Fruit fly (Drosophila melanogaster) whole organism, prepupa: ENCODE data around the gene CG43938.

Experiments used
- Blimp-1 ChIP-seq: fragments of 200-800 bp; sonication (Bioruptor generic); optimal IDR thresholded peaks from 3 replicates; lab custom pipeline; 2017; ENCODE audit warnings: missing biosample characterization, missing genetic modification characterization, mild to moderate bottlenecking, moderate library complexity, missing genetic modification reagents
- CG10669 ChIP-seq: fragments of 200-800 bp; sonication (Bioruptor generic); optimal IDR thresholded peaks from 3 replicates; lab custom pipeline; 2018; ENCODE audit warnings: missing biosample characterization, mild to moderate bottlenecking, missing genetic modification characterization, moderate library complexity
- CG11902 ChIP-seq: fragments of 200-800 bp; sonication (Bioruptor generic); optimal IDR thresholded peaks from 3 replicates; lab custom pipeline; 2016; ENCODE audit warnings: missing biosample characterization, missing genetic modification characterization
- CG1621 ChIP-seq: fragments of 200-800 bp; sonication (Bioruptor generic); optimal IDR thresholded peaks from 3 replicates; lab custom pipeline; 2018; ENCODE audit warnings: missing biosample characterization, mild to moderate bottlenecking, missing genetic modification characterization
- CG31627 ChIP-seq: fragments of 200-800 bp; sonication (Bioruptor generic); optimal IDR thresholded peaks from 3 replicates; lab custom pipeline; 2016; ENCODE audit warnings: missing biosample characterization, missing genetic modification characterization
- CG32006 ChIP-seq: fragments of 200-800 bp; sonication (Bioruptor generic); optimal IDR thresholded peaks from 3 replicates; lab custom pipeline; 2017; ENCODE audit warnings: missing biosample characterization, mild to moderate bottlenecking, missing genetic modification characterization
- CG34406 ChIP-seq: fragments of 200-800 bp; sonication (Bioruptor generic); optimal IDR thresholded peaks from 3 replicates; lab custom pipeline; 2016; ENCODE audit warnings: missing biosample characterization, missing genetic modification characterization
- CG3919 ChIP-seq: fragments of 200-800 bp; sonication (Bioruptor generic); optimal IDR thresholded peaks from 3 replicates; lab custom pipeline; 2016; ENCODE audit warnings: missing biosample characterization, missing genetic modification characterization
- CG4318 ChIP-seq: fragments of 200-800 bp; sonication (Bioruptor generic); optimal IDR thresholded peaks from 3 replicates; lab custom pipeline; 2017; ENCODE audit warnings: missing biosample characterization, mild to moderate bottlenecking, missing genetic modification characterization
- CG6163 ChIP-seq: fragments of 200-800 bp; sonication (Bioruptor generic); IDR thresholded peaks from 3 replicates; pipeline ENCODE4 v1.3.6; 2022; ENCODE audit warnings: missing biosample characterization, missing genetic modification characterization
- CG6276 ChIP-seq: fragments of 200-800 bp; sonication (Bioruptor generic); optimal IDR thresholded peaks from 2 replicates; lab custom pipeline; 2017; ENCODE audit warnings: missing biosample characterization, mild to moderate bottlenecking, missing genetic modification characterization
- CG6792 ChIP-seq: fragments of 200-800 bp; sonication (Bioruptor generic); optimal IDR thresholded peaks from 3 replicates; lab custom pipeline; 2016; ENCODE audit warnings: missing biosample characterization, missing genetic modification characterization
- CG6808 ChIP-seq: fragments of 200-800 bp; sonication (Bioruptor generic); optimal IDR thresholded peaks from 3 replicates; lab custom pipeline; 2017; ENCODE audit warnings: missing biosample characterization, missing genetic modification characterization, mild to moderate bottlenecking, moderate library complexity, missing genetic modification reagents
- CG6854 ChIP-seq: fragments of 200-800 bp; sonication (Bioruptor generic); optimal IDR thresholded peaks from 2 replicates; lab custom pipeline; 2017; ENCODE audit warnings: missing biosample characterization, mild to moderate bottlenecking, missing genetic modification characterization
- CG7368 ChIP-seq: fragments of 200-800 bp; sonication (Bioruptor generic); optimal IDR thresholded peaks from 3 replicates; lab custom pipeline; 2016; ENCODE audit warnings: missing biosample characterization, missing genetic modification characterization
- CG8119 ChIP-seq: fragments of 200-800 bp; sonication (Bioruptor generic); IDR thresholded peaks from 3 replicates; pipeline ENCODE4 v1.3.6; 2022; ENCODE audit warnings: missing biosample characterization, missing genetic modification characterization
- CG8319 ChIP-seq: fragments of 200-800 bp; sonication (Bioruptor generic); optimal IDR thresholded peaks from 3 replicates; lab custom pipeline; 2016; ENCODE audit warnings: missing biosample characterization, missing genetic modification characterization
- CG8632 ChIP-seq: fragments of 200-800 bp; sonication (Bioruptor generic); optimal IDR thresholded peaks from 3 replicates; lab custom pipeline; 2016; ENCODE audit warnings: missing biosample characterization, missing genetic modification characterization
- Eip75B ChIP-seq: fragments of 200-800 bp; sonication (Bioruptor generic); optimal IDR thresholded peaks from 3 replicates; lab custom pipeline; 2016; ENCODE audit warnings: missing biosample characterization, missing genetic modification characterization
- Eip78C ChIP-seq: fragments of 200-800 bp; sonication (Bioruptor generic); peaks from one replicate; lab custom pipeline; 2016; ENCODE audit warnings: missing biosample characterization, missing genetic modification characterization
- Eip93F ChIP-seq: fragments of 200-800 bp; sonication (Bioruptor generic); optimal IDR thresholded peaks from 2 replicates; lab custom pipeline; 2016; ENCODE audit warnings: missing biosample characterization, mild to moderate bottlenecking, missing genetic modification characterization
- Ets21C ChIP-seq: fragments of 200-800 bp; sonication (Bioruptor generic); optimal IDR thresholded peaks from 3 replicates; lab custom pipeline; 2016; ENCODE audit warnings: missing biosample characterization, missing genetic modification characterization
- Ets96B ChIP-seq: fragments of 200-800 bp; optimal IDR thresholded peaks from 2 replicates; lab custom pipeline; 2019; ENCODE audit warnings: missing biosample characterization, mild to moderate bottlenecking, missing genetic modification characterization, moderate library complexity
- Hr38 ChIP-seq: sonication (Bioruptor generic); optimal IDR thresholded peaks from 2 replicates; lab custom pipeline; 2016; ENCODE audit warnings: missing biosample characterization, missing genetic modification characterization
- Hr39 ChIP-seq: fragments of 200-800 bp; sonication (Bioruptor generic); optimal IDR thresholded peaks from 2 replicates; lab custom pipeline; 2016; ENCODE audit warnings: missing biosample characterization, missing genetic modification characterization
- Hr4 ChIP-seq: fragments of 200-800 bp; sonication (Bioruptor generic); optimal IDR thresholded peaks from 3 replicates; lab custom pipeline; 2016; ENCODE audit warnings: missing biosample characterization, missing genetic modification characterization
- Lpt ChIP-seq: fragments of 200-800 bp; sonication (Bioruptor generic); optimal IDR thresholded peaks from 3 replicates; lab custom pipeline; 2016; ENCODE audit warnings: missing biosample characterization, missing genetic modification characterization
- OdsH ChIP-seq: fragments of 200-800 bp; sonication (Bioruptor generic); optimal IDR thresholded peaks from 3 replicates; lab custom pipeline; 2016; ENCODE audit warnings: missing biosample characterization, missing genetic modification characterization
- Sox102F ChIP-seq: fragments of 200-800 bp; sonication (Bioruptor generic); optimal IDR thresholded peaks from 2 replicates; lab custom pipeline; 2016; ENCODE audit warnings: missing biosample characterization, mild to moderate bottlenecking, missing genetic modification characterization
- Sox14 ChIP-seq: fragments of 200-800 bp; sonication (Bioruptor generic); optimal IDR thresholded peaks from 3 replicates; lab custom pipeline; 2016; ENCODE audit warnings: missing biosample characterization, missing genetic modification characterization
- Sox15 ChIP-seq: fragments of 200-800 bp; sonication (Bioruptor generic); optimal IDR thresholded peaks from 3 replicates; lab custom pipeline; 2016; ENCODE audit warnings: missing biosample characterization, missing genetic modification characterization
- achi ChIP-seq: fragments of 200-800 bp; sonication (Bioruptor generic); optimal IDR thresholded peaks from 3 replicates; lab custom pipeline; 2016; ENCODE audit warnings: missing biosample characterization, missing genetic modification characterization
- acj6 ChIP-seq: fragments of 200-800 bp; sonication (Bioruptor generic); optimal IDR thresholded peaks from 3 replicates; lab custom pipeline; 2016; ENCODE audit warnings: missing biosample characterization, missing genetic modification characterization
- cyc ChIP-seq: fragments of 200-800 bp; sonication (Bioruptor generic); optimal IDR thresholded peaks from 3 replicates; lab custom pipeline; 2016; ENCODE audit warnings: missing biosample characterization, missing genetic modification characterization
- dac ChIP-seq: fragments of 200-800 bp; sonication (Bioruptor generic); optimal IDR thresholded peaks from 2 replicates; lab custom pipeline; 2017; ENCODE audit warnings: missing biosample characterization, mild to moderate bottlenecking, missing genetic modification characterization
- dsx ChIP-seq: fragments of 200-800 bp; optimal IDR thresholded peaks from 3 replicates; lab custom pipeline; 2019; ENCODE audit warnings: missing biosample characterization, mild to moderate bottlenecking, missing genetic modification characterization, moderate library complexity; ENCODE audit not compliant: poor library complexity, severe bottlenecking
- eg ChIP-seq: fragments of 200-800 bp; sonication (Bioruptor generic); IDR thresholded peaks from 3 replicates; pipeline ENCODE4 v1.3.6; 2022; ENCODE audit warnings: missing biosample characterization, missing genetic modification characterization
- esn ChIP-seq: fragments of 200-800 bp; sonication (Bioruptor generic); optimal IDR thresholded peaks from 2 replicates; lab custom pipeline; 2016; ENCODE audit warnings: missing biosample characterization, mild to moderate bottlenecking, missing genetic modification characterization, moderate library complexity
- fd85E ChIP-seq: fragments of 200-800 bp; sonication (Bioruptor generic); optimal IDR thresholded peaks from 3 replicates; lab custom pipeline; 2016; ENCODE audit warnings: missing biosample characterization, missing genetic modification characterization
- fkh ChIP-seq: fragments of 200-800 bp; sonication (Bioruptor generic); optimal IDR thresholded peaks from 3 replicates; lab custom pipeline; 2017; ENCODE audit warnings: missing biosample characterization, mild to moderate bottlenecking, missing genetic modification characterization, moderate library complexity
- lz ChIP-seq: fragments of 200-800 bp; sonication (Bioruptor generic); optimal IDR thresholded peaks from 3 replicates; lab custom pipeline; 2016; ENCODE audit warnings: missing biosample characterization, missing genetic modification characterization
- net ChIP-seq: fragments of 200-800 bp; sonication (Bioruptor generic); optimal IDR thresholded peaks from 3 replicates; lab custom pipeline; 2016; ENCODE audit warnings: missing biosample characterization, missing genetic modification characterization
- pdm3 ChIP-seq: fragments of 200-800 bp; sonication (Bioruptor generic); optimal IDR thresholded peaks from 3 replicates; lab custom pipeline; 2016; ENCODE audit warnings: missing biosample characterization, missing genetic modification characterization
- salr ChIP-seq, 2 experiments: fragments of 200-800 bp; sonication (Bioruptor generic); optimal IDR thresholded peaks; 3 replicates each; lab custom pipeline; 2016 to 2018; ENCODE audit warnings: missing biosample characterization in 2 of 2, missing genetic modification characterization in 2 of 2, mild to moderate bottlenecking in 1 of 2
- spab ChIP-seq: fragments of 200-800 bp; sonication (Bioruptor generic); optimal IDR thresholded peaks from 2 replicates; lab custom pipeline; 2017; ENCODE audit warnings: missing biosample characterization, mild to moderate bottlenecking, missing genetic modification characterization, missing genetic modification reagents
- svp ChIP-seq: fragments of 200-800 bp; sonication (Bioruptor generic); peaks from one replicate; lab custom pipeline; 2016; ENCODE audit warnings: missing biosample characterization, missing genetic modification characterization
- vri ChIP-seq: fragments of 200-800 bp; sonication (Bioruptor generic); optimal IDR thresholded peaks from 3 replicates; lab custom pipeline; 2016; ENCODE audit warnings: missing biosample characterization, mild to moderate bottlenecking, missing genetic modification characterization

The CG43938 gene

DNA sequence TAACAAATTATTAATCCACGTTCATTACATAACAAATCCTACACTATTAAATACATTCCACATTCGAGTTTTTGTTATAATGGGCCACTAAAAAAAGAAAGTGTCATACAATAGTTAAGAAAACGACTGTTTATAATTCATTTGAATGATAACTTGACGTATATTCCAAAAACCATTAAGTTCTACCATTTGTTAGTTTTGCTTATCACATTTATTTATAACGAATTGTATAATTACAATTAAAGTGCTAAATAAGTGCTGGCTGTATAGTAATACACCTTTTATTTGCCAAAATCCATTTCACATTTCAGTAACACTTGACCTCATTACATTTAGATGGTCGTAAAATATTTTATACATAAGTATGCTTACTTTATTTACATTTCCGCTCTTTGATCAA, 14.8 kb downstream of the CG43938 start, which contains the start of gene CG10565:
TSS of gene CG10565 (minus strand) at position 101 of the 400 bp plus-strand sequence.
- TF ChIP-seq lz (GFP tag; lab: Kevin White, UChicago) (no peak), CG6854 (GFP tag; lab: Kevin White, UChicago) (no peak), fd85E (no peak), svp (no peak)
- TF ChIP-seq, all 60 proteins: peak for 0

DNA sequence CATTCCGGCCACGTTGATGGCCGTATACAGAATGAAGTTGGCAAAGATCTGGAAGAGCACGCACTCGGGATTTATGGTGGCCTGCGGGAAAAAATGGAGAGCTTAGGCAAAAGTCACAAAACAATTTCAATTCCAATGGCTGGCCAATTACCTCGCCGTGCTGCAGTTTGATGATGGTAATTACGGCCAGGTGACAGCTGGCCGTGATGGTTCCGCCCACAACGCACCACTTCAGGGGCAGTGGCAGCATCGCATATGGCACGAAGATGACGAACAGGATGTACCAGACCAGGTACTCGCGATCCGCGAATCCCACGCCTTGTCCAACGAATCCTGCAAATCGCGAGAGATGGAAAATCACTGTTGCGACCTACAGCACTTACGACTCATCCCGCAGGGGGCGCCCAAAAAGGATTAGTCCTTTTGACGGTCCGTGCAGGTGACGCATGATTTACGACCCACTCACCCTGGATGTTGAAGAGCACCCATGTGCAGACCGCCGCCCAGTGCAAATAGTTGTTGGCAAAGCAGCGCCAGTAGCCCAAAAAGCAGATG, 24.5 kb downstream of the CG43938 start:
- TF ChIP-seq CG6276 (GFP tag; lab: Kevin White, UChicago) (no peak), Eip93F (GFP tag; lab: Kevin White, UChicago) (no peak), CG3919 (GFP tag; lab: Kevin White, UChicago) (no peak)

DNA sequence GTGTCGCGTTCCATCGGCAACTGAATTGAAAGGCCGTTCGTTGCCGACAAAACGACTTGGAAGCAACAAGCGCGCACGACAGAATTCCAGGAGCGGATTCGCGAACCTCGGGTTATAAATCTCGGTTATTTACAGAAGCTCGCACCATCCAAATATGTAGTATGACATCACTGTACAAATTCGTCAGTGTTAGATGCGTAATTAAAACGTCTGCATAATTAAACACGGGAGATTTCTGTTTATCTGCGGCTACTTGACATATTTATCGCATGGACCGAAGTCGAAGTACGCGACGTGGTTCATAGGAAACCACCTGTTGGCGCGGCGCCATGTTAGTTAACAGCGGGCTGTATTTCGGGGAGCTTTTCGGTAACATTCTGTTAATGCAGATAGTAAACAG, 50.5 kb downstream of the CG43938 start, which contains the start of gene Ac78C:
TSS of gene Ac78C (minus strand) at position 26 of the 400 bp plus-strand sequence.
- TF ChIP-seq vri (GFP tag; lab: Kevin White, UChicago) = peak; percentile 73
- peak; percentile 80 for TF ChIP-seq Ets21C (GFP tag; lab: Kevin White, UChicago)
- peak; percentile 94 for TF ChIP-seq CG11902 (GFP tag; lab: Kevin White, UChicago)
- TF ChIP-seq CG8119 (GFP tag; lab: Robert Waterston, UW) = peak; percentile 87
- TF ChIP-seq CG3919 (GFP tag; lab: Kevin White, UChicago) = peak; percentile 89
- peak; percentile 38 for TF ChIP-seq Hr38 (GFP tag; lab: Kevin White, UChicago)
- peak; percentile 85 for TF ChIP-seq CG6792 (GFP tag; lab: Kevin White, UChicago)
- peak; percentile 87 for TF ChIP-seq CG6276 (GFP tag; lab: Kevin White, UChicago)
- peak; percentile 84 for TF ChIP-seq achi (GFP tag; lab: Kevin White, UChicago)
- peak; percentile 82 for TF ChIP-seq CG8319 (GFP tag; lab: Kevin White, UChicago)
- TF ChIP-seq Sox102F (GFP tag; lab: Kevin White, UChicago) = peak; percentile 81
- peak; percentile 91 for TF ChIP-seq svp
- TF ChIP-seq Eip78C = peak; percentile 94
- TF ChIP-seq Blimp-1 = peak; percentile 51
- peak; percentile 85 for TF ChIP-seq CG32006
- TF ChIP-seq CG4318 = peak; percentile 82
- TF ChIP-seq OdsH (GFP tag; lab: Kevin White, UChicago) = peak; percentile 86
- TF ChIP-seq eg = peak; percentile 91
- TF ChIP-seq CG6808 (GFP tag; lab: Kevin White, UChicago) = peak; percentile 73
- TF ChIP-seq acj6 = peak; percentile 82
- TF ChIP-seq salr (GFP tag; optimal IDR thresholded peaks at IDR 0.05; lab: Kevin White, UChicago) = peak; percentile 24 to 59
- TF ChIP-seq CG6163 (GFP tag; lab: Robert Waterston, UW) = peak; percentile 92
- peak; percentile 85 for TF ChIP-seq Lpt (GFP tag; lab: Kevin White, UChicago)
- TF ChIP-seq cyc = peak; percentile 87
- TF ChIP-seq CG31627 (GFP tag; lab: Kevin White, UChicago) = peak; percentile 86
- peak; percentile 83 for TF ChIP-seq Ets96B (tag; lab: Kevin White, UChicago)
- peak; percentile 86 for TF ChIP-seq Hr39 (GFP tag; lab: Kevin White, UChicago)
- peak; percentile 88 for TF ChIP-seq pdm3 (GFP tag; lab: Kevin White, UChicago)
- TF ChIP-seq fkh (GFP tag; lab: Kevin White, UChicago) = peak; percentile 96
- TF ChIP-seq CG1621 (tag; lab: Kevin White, UChicago) = peak; percentile 78
- peak; percentile 75 for TF ChIP-seq CG34406 (GFP tag; lab: Kevin White, UChicago)
- peak; percentile 81 for TF ChIP-seq Sox14 (GFP tag; lab: Kevin White, UChicago)
- peak; percentile 84 for TF ChIP-seq esn (GFP tag; lab: Kevin White, UChicago)
- TF ChIP-seq Hr4 = peak; percentile 91
- peak; percentile 90 for TF ChIP-seq Eip75B (GFP tag; lab: Kevin White, UChicago)
- peak; percentile 87 for TF ChIP-seq net (GFP tag; lab: Kevin White, UChicago)
- peak; percentile 70 for TF ChIP-seq dsx
- peak; percentile 68 for TF ChIP-seq spab
- TF ChIP-seq CG8632 = peak; percentile 76
- peak; percentile 67 for TF ChIP-seq fd85E
- peak; percentile 79 for TF ChIP-seq CG10669 (GFP tag; lab: Kevin White, UChicago)
- peak; percentile 77 for TF ChIP-seq Sox15 (GFP tag; lab: Kevin White, UChicago)
- no peak for TF ChIP-seq Eip93F (GFP tag; lab: Kevin White, UChicago)
- peak; percentile 89 for TF ChIP-seq CG7368 (GFP tag; lab: Kevin White, UChicago)
- peak; percentile 85 for TF ChIP-seq dac (GFP tag; lab: Kevin White, UChicago)
